Worm (Caenorhabditis elegans) whole organism, L4 larva: ENCODE results near the gene wht-3.
A peak's percentile ranks its signal among the peaks of the same experiment; 100 is the strongest.

Source experiments
- F10B5.3 ChIP-seq: sonication (generic microtip); optimal IDR thresholded peaks from 2 replicates; lab custom pipeline; 2016; ENCODE audit warnings: mild to moderate bottlenecking, missing genetic modification characterization, missing compliant biosample characterization
- F26F4.8 ChIP-seq: fragments of 200-800 bp; sonication (Bioruptor generic); conservative IDR thresholded peaks from 2 replicates; pipeline ENCODE4 v1.3.6; 2022; ENCODE audit warnings: missing genetic modification characterization, missing compliant biosample characterization
- F44E2.7 ChIP-seq: fragments of 200-800 bp; sonication (Bioruptor generic); IDR thresholded peaks from 2 replicates; pipeline ENCODE4 v2.1.2; 2022; ENCODE audit warnings: missing genetic modification characterization, missing compliant biosample characterization
- F49E8.2 ChIP-seq: sonication (generic microtip); optimal IDR thresholded peaks from 2 replicates; lab custom pipeline; 2016; ENCODE audit warnings: missing compliant biosample characterization, mild to moderate bottlenecking, missing genetic modification characterization, borderline replicate concordance
- T20F7.1 ChIP-seq: fragments of 200-800 bp; sonication (Bioruptor generic); optimal IDR thresholded peaks from 2 replicates; lab custom pipeline; 2018; ENCODE audit warnings: mild to moderate bottlenecking, missing genetic modification characterization, missing compliant biosample characterization
- T26A8.4 ChIP-seq: fragments of 200-800 bp; sonication (Bioruptor generic); IDR thresholded peaks from 2 replicates; pipeline ENCODE4 v1.3.6; 2022; ENCODE audit warnings: missing genetic modification characterization, missing compliant biosample characterization
- Y105C5A.15 ChIP-seq: fragments of 200-800 bp; sonication (Bioruptor generic); IDR thresholded peaks from 2 replicates; pipeline ENCODE4 v1.3.6; 2022; ENCODE audit warnings: missing genetic modification characterization, missing compliant biosample characterization
- ZK337.2 ChIP-seq: fragments of 200-800 bp; sonication (Bioruptor generic); IDR thresholded peaks from 2 replicates; pipeline ENCODE4 v1.3.6; 2022; ENCODE audit warnings: missing genetic modification reagents, missing genetic modification characterization, missing compliant biosample characterization
- aha-1 ChIP-seq: fragments of 150-350 bp; peaks from one replicate; lab custom pipeline; 2014; ENCODE audit warnings: missing biosample characterization, missing genetic modification characterization
- arid-1 ChIP-seq: fragments of 200-800 bp; sonication (Bioruptor generic); conservative IDR thresholded peaks from 2 replicates; pipeline ENCODE4 v1.3.6; 2022; ENCODE audit warnings: missing genetic modification reagents, missing genetic modification characterization, missing compliant biosample characterization
- ceh-28 ChIP-seq: fragments of 150-350 bp; optimal IDR thresholded peaks from 2 replicates; lab custom pipeline; 2014; ENCODE audit warnings: missing biosample characterization, missing genetic modification reagents, missing genetic modification characterization
- ceh-32 ChIP-seq: sonication (generic microtip); optimal IDR thresholded peaks from 2 replicates; lab custom pipeline; 2016; ENCODE audit warnings: mild to moderate bottlenecking, missing genetic modification characterization, missing compliant biosample characterization; ENCODE audit not compliant: poor library complexity
- ceh-44 ChIP-seq: fragments of 200-800 bp; sonication (Bioruptor generic); IDR thresholded peaks from 2 replicates; pipeline ENCODE4 v1.3.6; 2022; ENCODE audit warnings: missing genetic modification reagents, missing genetic modification characterization, missing compliant biosample characterization
- ces-1 ChIP-seq: fragments of 150-350 bp; sonication (generic microtip); optimal IDR thresholded peaks from 4 replicates; lab custom pipeline; 2014; ENCODE audit warnings: missing biosample characterization, missing genetic modification reagents, missing genetic modification characterization
- daf-12 ChIP-seq: fragments of 150-350 bp; optimal IDR thresholded peaks from 2 replicates; lab custom pipeline; 2014; ENCODE audit warnings: missing biosample characterization, missing genetic modification reagents, missing genetic modification characterization
- daf-16 ChIP-seq, 3 experiments: sonication (generic microtip); optimal IDR thresholded peaks; 2 replicates each; lab custom pipeline; 2016 to 2017; ENCODE audit warnings: missing genetic modification characterization in 3 of 3, missing genetic modification reagents in 3 of 3, mild to moderate bottlenecking in 2 of 3, missing compliant biosample characterization in 2 of 3, missing biosample characterization in 1 of 3, moderate library complexity in 1 of 3
- daf-19 ChIP-seq: fragments of 200-800 bp; sonication (Bioruptor generic); conservative IDR thresholded peaks from 2 replicates; pipeline ENCODE4 v1.3.6; 2022; ENCODE audit warnings: missing genetic modification characterization, missing compliant biosample characterization
- dmd-9 ChIP-seq: fragments of 200-800 bp; sonication (Bioruptor generic); IDR thresholded peaks from 2 replicates; pipeline ENCODE4 v1.3.6; 2022; ENCODE audit warnings: missing genetic modification reagents, missing genetic modification characterization, missing compliant biosample characterization
- dpl-1 ChIP-seq: fragments of 150-350 bp; optimal IDR thresholded peaks from 2 replicates; lab custom pipeline; 2014; ENCODE audit warnings: missing biosample characterization, missing genetic modification reagents, missing genetic modification characterization
- dve-1 ChIP-seq: sonication (generic microtip); optimal IDR thresholded peaks from 2 replicates; lab custom pipeline; 2017; ENCODE audit warnings: antibody characterized with exemption, mild to moderate bottlenecking, missing genetic modification characterization, missing compliant biosample characterization; ENCODE audit not compliant: insufficient read depth
- egl-27 ChIP-seq: sonication (generic microtip); optimal IDR thresholded peaks from 3 replicates; lab custom pipeline; 2017; ENCODE audit warnings: missing biosample characterization, missing genetic modification reagents, missing genetic modification characterization
- egl-43 ChIP-seq: fragments of 200-800 bp; sonication (Bioruptor generic); IDR thresholded peaks from 2 replicates; pipeline ENCODE4 v1.3.6; 2022; ENCODE audit warnings: missing genetic modification reagents, missing genetic modification characterization, missing compliant biosample characterization
- fkh-10 ChIP-seq: fragments of 150-350 bp; optimal IDR thresholded peaks from 2 replicates; lab custom pipeline; 2014; ENCODE audit warnings: missing biosample characterization, missing genetic modification reagents, missing genetic modification characterization
- hif-1 ChIP-seq, 2 experiments: sonication (generic microtip); optimal IDR thresholded peaks; 2 replicates each; lab custom pipeline; 2016 to 2017; ENCODE audit warnings: missing compliant biosample characterization in 2 of 2, missing genetic modification characterization in 2 of 2, missing genetic modification reagents in 2 of 2, missing genotype in 2 of 2, mild to moderate bottlenecking in 1 of 2
- hlh-30 ChIP-seq: sonication (generic microtip); optimal IDR thresholded peaks from 2 replicates; lab custom pipeline; 2017; ENCODE audit warnings: antibody characterized with exemption, mild to moderate bottlenecking, missing genetic modification characterization, missing compliant biosample characterization; ENCODE audit not compliant: insufficient read depth
- hmg-1.1 ChIP-seq: fragments of 200-800 bp; sonication (Bioruptor generic); IDR thresholded peaks from 2 replicates; pipeline ENCODE4 v1.3.6; 2022; ENCODE audit warnings: missing genetic modification reagents, missing genetic modification characterization, missing compliant biosample characterization
- lin-13 ChIP-seq: fragments of 150-350 bp; optimal IDR thresholded peaks from 2 replicates; lab custom pipeline; 2014; ENCODE audit warnings: missing biosample characterization, missing genetic modification reagents, missing genetic modification characterization
- lin-15B ChIP-seq: fragments of 150-350 bp; sonication (generic microtip); optimal IDR thresholded peaks from 3 replicates; lab custom pipeline; 2014; ENCODE audit warnings: missing biosample characterization, missing genetic modification characterization
- lin-29 ChIP-seq: fragments of 200-800 bp; sonication (Bioruptor generic); IDR thresholded peaks from 2 replicates; pipeline ENCODE4 v1.3.6; 2022; ENCODE audit warnings: missing genetic modification reagents, missing genetic modification characterization, missing compliant biosample characterization
- lin-38 ChIP-seq: fragments of 200-800 bp; sonication (Bioruptor generic); IDR thresholded peaks from 2 replicates; pipeline ENCODE4 v1.3.6; 2022; ENCODE audit warnings: missing genetic modification reagents, missing genetic modification characterization, missing compliant biosample characterization
- lsy-2 ChIP-seq, 2 experiments: fragments of 150-350 bp in 1 of 2; sonication (generic microtip) in 1 of 2; optimal IDR thresholded peaks; 2 replicates each; lab custom pipeline; 2014 to 2017; ENCODE audit warnings: missing biosample characterization in 2 of 2, missing genetic modification characterization in 2 of 2
- madf-9 ChIP-seq: fragments of 200-800 bp; sonication (Bioruptor generic); conservative IDR thresholded peaks from 2 replicates; pipeline ENCODE4 v1.3.6; 2022; ENCODE audit warnings: missing genetic modification reagents, missing genetic modification characterization, missing compliant biosample characterization
- mxl-2 ChIP-seq: fragments of 200-800 bp; sonication (Bioruptor generic); conservative IDR thresholded peaks from 2 replicates; pipeline ENCODE4 v1.3.6; 2022; ENCODE audit warnings: missing genetic modification reagents, missing genetic modification characterization, missing compliant biosample characterization
- mxl-3 ChIP-seq: fragments of 200-800 bp; sonication (Bioruptor generic); optimal IDR thresholded peaks from 2 replicates; lab custom pipeline; 2018; ENCODE audit warnings: mild to moderate bottlenecking, missing genetic modification characterization, missing compliant biosample characterization
- nhr-102 ChIP-seq: sonication (generic microtip); optimal IDR thresholded peaks from 2 replicates; lab custom pipeline; 2016; ENCODE audit warnings: mild to moderate bottlenecking, missing genetic modification characterization, moderate library complexity, missing compliant biosample characterization
- nhr-111 ChIP-seq: fragments of 200-800 bp; sonication (Bioruptor generic); optimal IDR thresholded peaks from 2 replicates; lab custom pipeline; 2018; ENCODE audit warnings: mild to moderate bottlenecking, missing genetic modification characterization, missing compliant biosample characterization
- nhr-41 ChIP-seq: fragments of 200-800 bp; sonication (Bioruptor generic); IDR thresholded peaks from 2 replicates; pipeline ENCODE4 v1.3.6; 2022; ENCODE audit warnings: missing genetic modification reagents, missing genetic modification characterization, missing compliant biosample characterization
- nhr-48 ChIP-seq: sonication (generic microtip); optimal IDR thresholded peaks from 2 replicates; lab custom pipeline; 2016; ENCODE audit warnings: mild to moderate bottlenecking, missing genetic modification characterization, missing compliant biosample characterization
- nhr-6 ChIP-seq: fragments of 150-350 bp; optimal IDR thresholded peaks from 2 replicates; lab custom pipeline; 2014; ENCODE audit warnings: missing biosample characterization, missing genetic modification characterization
- pqm-1 ChIP-seq: sonication (generic microtip); optimal IDR thresholded peaks from 2 replicates; lab custom pipeline; 2017; ENCODE audit warnings: missing biosample characterization, missing genetic modification characterization
- snpc-4 ChIP-seq: fragments of 150-350 bp; optimal IDR thresholded peaks from 2 replicates; lab custom pipeline; 2014; ENCODE audit warnings: missing biosample characterization, missing genetic modification characterization
- tag-97 ChIP-seq: fragments of 200-800 bp; sonication (Bioruptor generic); IDR thresholded peaks from 2 replicates; pipeline ENCODE4 v1.3.6; 2022; ENCODE audit warnings: missing genetic modification characterization, missing compliant biosample characterization
- tra-1 ChIP-seq: fragments of 200-800 bp; sonication (Bioruptor generic); IDR thresholded peaks from 2 replicates; pipeline ENCODE4 v1.3.6; 2022; ENCODE audit warnings: missing genetic modification reagents, missing genetic modification characterization, missing compliant biosample characterization
- unc-130 ChIP-seq: sonication (generic microtip); optimal IDR thresholded peaks from 2 replicates; lab custom pipeline; 2016; ENCODE audit warnings: missing genetic modification reagents, missing genetic modification characterization, missing compliant biosample characterization
- unc-39 ChIP-seq: sonication (generic microtip); optimal IDR thresholded peaks from 2 replicates; lab custom pipeline; 2017; ENCODE audit warnings: missing biosample characterization, missing genetic modification characterization
- unc-62 ChIP-seq, 3 experiments: fragments of 150-350 bp in 1 of 3; sonication (generic microtip); optimal IDR thresholded peaks in 2 of 3; peaks in 1 of 3; 1 replicate in 1 of 3; 2 replicates in 2 of 3; lab custom pipeline; 2014 to 2017; ENCODE audit warnings: missing biosample characterization in 3 of 3, missing genetic modification characterization in 3 of 3, missing genetic modification reagents in 3 of 3, missing genotype in 1 of 3
- zip-11 ChIP-seq: fragments of 200-800 bp; sonication (Bioruptor generic); IDR thresholded peaks from 2 replicates; pipeline ENCODE4 v1.3.6; 2022; ENCODE audit warnings: missing genetic modification characterization, missing compliant biosample characterization
- zip-2 ChIP-seq: fragments of 150-350 bp; optimal IDR thresholded peaks from 2 replicates; lab custom pipeline; 2014; ENCODE audit warnings: missing biosample characterization, missing genetic modification characterization
- ztf-7 ChIP-seq: fragments of 150-350 bp; optimal IDR thresholded peaks from 2 replicates; lab custom pipeline; 2014; ENCODE audit warnings: missing biosample characterization, missing genetic modification characterization

Gene wht-3

ce11 chrIII:4099884-4100596 lies 51.4 kb downstream of the wht-3 start (continued):
- TF ChIP-seq arid-1 (GFP tag; lab: Robert Waterston, UW): no peak
- TF ChIP-seq zip-2 (tag; lab: Kevin White, UChicago): no peak
- no peak for TF ChIP-seq tag-97 (GFP tag; lab: Robert Waterston, UW)
- TF ChIP-seq dmd-9: no peak
- TF ChIP-seq ztf-7 (tag; lab: Kevin White, UChicago): no peak
- TF ChIP-seq tra-1: 0 out of 2 replicates have a peak, but pooled peaks have one; percentile 32
- no peak for TF ChIP-seq fkh-10 (GFP tag; lab: Kevin White, UChicago)
- no peak for TF ChIP-seq nhr-48
- TF ChIP-seq F49E8.2 (tag; lab: Kevin White, UChicago): no peak
- no peak for TF ChIP-seq mxl-2 (GFP tag; lab: Robert Waterston, UW)
- TF ChIP-seq zip-11: no peak
- TF ChIP-seq nhr-41 (GFP tag; lab: Robert Waterston, UW): no peak
- TF ChIP-seq dve-1 (tag; lab: Kevin White, UChicago): peak; percentile 56
- TF ChIP-seq snpc-4: no peak
- no peak for TF ChIP-seq lin-15B (tag; lab: Kevin White, UChicago)
- no peak for TF ChIP-seq madf-9
- no peak for TF ChIP-seq nhr-6
- no peak for TF ChIP-seq unc-130 (GFP tag; lab: Kevin White, UChicago)
- TF ChIP-seq ces-1 (GFP tag; lab: Kevin White, UChicago): no peak
- TF ChIP-seq ceh-44: no peak
- no peak for TF ChIP-seq egl-27 (tag; lab: Kevin White, UChicago)
- peak; percentile 30 for TF ChIP-seq lin-13 (GFP tag; lab: Kevin White, UChicago)
- no peak for TF ChIP-seq daf-16 (GFP tag; optimal IDR thresholded peaks at IDR 0.05; lab: Kevin White, UChicago)
- TF ChIP-seq daf-16 (tag; optimal IDR thresholded peaks at IDR 0.05; lab: Kevin White, UChicago): no peak
- TF ChIP-seq pqm-1: no peak
- no peak for TF ChIP-seq daf-19 (GFP tag; lab: Robert Waterston, UW)
- TF ChIP-seq T20F7.1 (GFP tag; lab: Kevin White, UChicago): peak; percentile 39
- no peak for TF ChIP-seq daf-12 (tag; lab: Kevin White, UChicago)
- TF ChIP-seq aha-1: no peak
- TF ChIP-seq F26F4.8 (GFP tag; lab: Robert Waterston, UW): no peak
- TF ChIP-seq nhr-102 (tag; lab: Kevin White, UChicago): no peak
- peak; percentile 14; the same call in 1 of the 2 replicates for TF ChIP-seq hmg-1.1 (GFP tag; lab: Robert Waterston, UW)
- TF ChIP-seq dpl-1: peak; percentile 29
- TF ChIP-seq hif-1 (tag; optimal IDR thresholded peaks at IDR 0.05; lab: Kevin White, UChicago): no peak
- TF ChIP-seq hlh-30 (tag; lab: Kevin White, UChicago): peak; percentile 88
- no peak for TF ChIP-seq lin-38 (GFP tag; lab: Robert Waterston, UW)
- TF ChIP-seq ceh-28 (tag; lab: Kevin White, UChicago): no peak
- no peak for TF ChIP-seq unc-39 (tag; lab: Kevin White, UChicago)
- peak in 1 of 2 experiments; percentile 79 for TF ChIP-seq unc-62 (GFP tag; optimal IDR thresholded peaks at IDR 0.05 in 1 of 2; lab: Kevin White, UChicago)
- no peak for TF ChIP-seq unc-62 (tag; optimal IDR thresholded peaks at IDR 0.05; lab: Kevin White, UChicago)
- no peak for TF ChIP-seq nhr-111
- peak; percentile 49 for TF ChIP-seq mxl-3 (GFP tag; lab: Kevin White, UChicago)
- TF ChIP-seq F10B5.3 (tag; lab: Kevin White, UChicago): no peak
- no peak for TF ChIP-seq egl-43
- peak in 1 of 2 experiments; percentile 57 for TF ChIP-seq lsy-2 (tag; optimal IDR thresholded peaks at IDR 0.05; lab: Kevin White, UChicago)
- no peak for TF ChIP-seq Y105C5A.15 (GFP tag; lab: Robert Waterston, UW)
- no peak for TF ChIP-seq ceh-32 (tag; lab: Kevin White, UChicago)
- TF ChIP-seq lin-29 (GFP tag; lab: Robert Waterston, UW): no peak
- TF ChIP-seq F44E2.7 (GFP tag; lab: Robert Waterston, UW): no peak
- no peak for TF ChIP-seq T26A8.4 (GFP tag; lab: Robert Waterston, UW)
- TF ChIP-seq ZK337.2 (GFP tag; lab: Robert Waterston, UW): no peak
